Fruit fly (Drosophila melanogaster) whole organism, embryonic: ENCODE results near the gene nxf2.

Experiments
- CG10321 ChIP-seq: fragments of 200-800 bp; sonication (Bioruptor generic); IDR thresholded peaks from 2 replicates; pipeline ENCODE4 v1.3.6; 2022; ENCODE audit warnings: missing biosample characterization, missing genetic modification characterization
- CG10366 ChIP-seq: fragments of 200-800 bp; sonication (Bioruptor generic); IDR thresholded peaks from 2 replicates; pipeline ENCODE4 v1.3.6; 2022; ENCODE audit warnings: missing biosample characterization, missing genetic modification characterization
- CG11093 ChIP-seq: fragments of 200-800 bp; sonication (Bioruptor generic); IDR thresholded peaks from 3 replicates; pipeline ENCODE4 v1.3.6; 2022; ENCODE audit warnings: missing biosample characterization, missing genetic modification characterization
- CG12236 ChIP-seq: fragments of 200-800 bp; sonication (Bioruptor generic); optimal IDR thresholded peaks from 2 replicates; lab custom pipeline; 2016; ENCODE audit warnings: missing biosample characterization, missing genetic modification characterization
- CG13775 ChIP-seq: fragments of 200-800 bp; sonication (Bioruptor generic); optimal IDR thresholded peaks from 3 replicates; lab custom pipeline; 2017; ENCODE audit warnings: missing biosample characterization, mild to moderate bottlenecking, missing genetic modification characterization
- CG1603 ChIP-seq: fragments of 200-800 bp; sonication (Bioruptor generic); optimal IDR thresholded peaks from 2 replicates; lab custom pipeline; 2019; ENCODE audit warnings: missing biosample characterization, mild to moderate bottlenecking, missing genetic modification characterization, moderate library complexity
- CG1647 ChIP-seq: fragments of 200-800 bp; sonication (Bioruptor generic); optimal IDR thresholded peaks from 3 replicates; lab custom pipeline; 2016; ENCODE audit warnings: missing biosample characterization, missing genetic modification characterization
- CG17385 ChIP-seq: fragments of 200-800 bp; sonication (Bioruptor generic); optimal IDR thresholded peaks from 3 replicates; lab custom pipeline; 2018; ENCODE audit warnings: missing biosample characterization, mild to moderate bottlenecking, missing genetic modification characterization
- CG2129 ChIP-seq: fragments of 200-800 bp; sonication (Bioruptor generic); IDR thresholded peaks from 2 replicates; pipeline ENCODE4 v1.3.6; 2022; ENCODE audit warnings: missing biosample characterization, missing genetic modification characterization; ENCODE audit not compliant: partially characterized antibody
- CG30403 ChIP-seq: fragments of 200-800 bp; sonication (Bioruptor generic); optimal IDR thresholded peaks from 3 replicates; lab custom pipeline; 2016; ENCODE audit warnings: missing biosample characterization, missing genetic modification characterization
- CG6765 ChIP-seq: fragments of 200-800 bp; sonication (Bioruptor generic); optimal IDR thresholded peaks from 3 replicates; lab custom pipeline; 2017; ENCODE audit warnings: missing biosample characterization, mild to moderate bottlenecking, missing genetic modification characterization
- CG7357 ChIP-seq: fragments of 200-800 bp; sonication (Bioruptor generic); IDR thresholded peaks from 3 replicates; pipeline ENCODE4 v1.3.6; 2022; ENCODE audit warnings: missing biosample characterization, missing genetic modification characterization
- CG7963 ChIP-seq: fragments of 200-800 bp; sonication (Bioruptor generic); IDR thresholded peaks from 3 replicates; pipeline ENCODE4 v1.3.6; 2022; ENCODE audit warnings: missing biosample characterization, missing genetic modification characterization; ENCODE audit not compliant: partially characterized antibody
- CG8388 ChIP-seq: fragments of 200-800 bp; sonication (Bioruptor generic); optimal IDR thresholded peaks from 2 replicates; lab custom pipeline; 2019; ENCODE audit warnings: missing biosample characterization, mild to moderate bottlenecking, missing genetic modification characterization, moderate library complexity
- Camta ChIP-seq: fragments of 200-800 bp; sonication (Bioruptor generic); optimal IDR thresholded peaks from 2 replicates; lab custom pipeline; 2016; ENCODE audit warnings: missing biosample characterization, missing genetic modification characterization
- Chrac-16 ChIP-seq: fragments of 200-800 bp; sonication (Bioruptor generic); optimal IDR thresholded peaks from 3 replicates; lab custom pipeline; 2016; ENCODE audit warnings: missing biosample characterization, missing genetic modification characterization
- Dip3 ChIP-seq: fragments of 200-800 bp; sonication (Bioruptor generic); optimal IDR thresholded peaks from 3 replicates; lab custom pipeline; 2016; ENCODE audit warnings: missing biosample characterization, missing genetic modification characterization
- Dp ChIP-seq: fragments of 200-800 bp; sonication (Bioruptor generic); optimal IDR thresholded peaks from 2 replicates; lab custom pipeline; 2018; ENCODE audit warnings: missing biosample characterization, mild to moderate bottlenecking, missing genetic modification characterization, moderate library complexity
- Drgx ChIP-seq: fragments of 200-800 bp; sonication (Bioruptor generic); IDR thresholded peaks from 2 replicates; pipeline ENCODE4 v1.3.6; 2022; ENCODE audit warnings: missing biosample characterization, missing genetic modification characterization
- E2f1 ChIP-seq: fragments of 200-800 bp; sonication (Bioruptor generic); IDR thresholded peaks from 2 replicates; pipeline ENCODE4 v1.3.6; 2022; ENCODE audit warnings: missing biosample characterization, missing genetic modification characterization
- Fer2 ChIP-seq: fragments of 200-800 bp; sonication (Bioruptor generic); optimal IDR thresholded peaks from 2 replicates; lab custom pipeline; 2018; ENCODE audit warnings: missing biosample characterization, mild to moderate bottlenecking, missing genetic modification characterization, moderate library complexity
- HHEX ChIP-seq: fragments of 200-800 bp; sonication (Bioruptor generic); optimal IDR thresholded peaks from 3 replicates; lab custom pipeline; 2017; ENCODE audit warnings: missing biosample characterization, mild to moderate bottlenecking, missing genetic modification characterization, missing genetic modification reagents
- Jarid2 ChIP-seq: fragments of 200-800 bp; sonication (Bioruptor generic); optimal IDR thresholded peaks from 3 replicates; lab custom pipeline; 2017; ENCODE audit warnings: mild to moderate bottlenecking, missing biosample characterization, missing genetic modification reagents, missing genetic modification characterization
- Med ChIP-seq: fragments of 200-800 bp; sonication (Bioruptor generic); peaks from one replicate; lab custom pipeline; 2016; ENCODE audit warnings: missing biosample characterization, missing genetic modification characterization, mild to moderate bottlenecking, inconsistent platforms, moderate library complexity
- Mes4 ChIP-seq: fragments of 200-800 bp; sonication (Bioruptor generic); optimal IDR thresholded peaks from 2 replicates; lab custom pipeline; 2016; ENCODE audit warnings: missing biosample characterization, missing genetic modification characterization
- Oli ChIP-seq: fragments of 200-800 bp; sonication (Bioruptor generic); optimal IDR thresholded peaks from 2 replicates; lab custom pipeline; 2018; ENCODE audit warnings: missing biosample characterization, mild to moderate bottlenecking, missing genetic modification characterization, moderate library complexity
- Opbp ChIP-seq: fragments of 200-800 bp; sonication (Bioruptor generic); IDR thresholded peaks from 3 replicates; pipeline ENCODE4 v1.3.6; 2022; ENCODE audit warnings: missing biosample characterization, missing genetic modification characterization; ENCODE audit not compliant: partially characterized antibody
- Tbp ChIP-seq: fragments of >200 bp; optimal IDR thresholded peaks from 2 replicates; lab custom pipeline; 2018; ENCODE audit warnings: missing biosample characterization, missing genetic modification characterization
- al ChIP-seq: fragments of 200-800 bp; sonication (Bioruptor generic); IDR thresholded peaks from 2 replicates; pipeline ENCODE4 v1.3.6; 2022; ENCODE audit warnings: missing biosample characterization, missing genetic modification characterization
- bowl ChIP-seq: fragments of 200-800 bp; sonication (Bioruptor generic); IDR thresholded peaks from 2 replicates; pipeline ENCODE4 v1.3.6; 2022; ENCODE audit warnings: missing biosample characterization, missing genetic modification characterization
- caup ChIP-seq: fragments of 200-800 bp; sonication (Bioruptor generic); optimal IDR thresholded peaks from 3 replicates; lab custom pipeline; 2017; ENCODE audit warnings: missing biosample characterization, mild to moderate bottlenecking, missing genetic modification characterization, moderate library complexity; ENCODE audit not compliant: severe bottlenecking
- da ChIP-seq: fragments of 200-800 bp; sonication (Bioruptor generic); optimal IDR thresholded peaks from 2 replicates; lab custom pipeline; 2016; ENCODE audit warnings: missing biosample characterization, missing genetic modification characterization
- dpn ChIP-seq, 2 experiments: fragments of 200-800 bp; sonication (Bioruptor generic); optimal IDR thresholded peaks; 3 replicates each; lab custom pipeline; 2016; ENCODE audit warnings: missing biosample characterization in 2 of 2, missing genetic modification characterization in 2 of 2
- emc ChIP-seq: fragments of 200-800 bp; sonication (Bioruptor generic); optimal IDR thresholded peaks from 2 replicates; lab custom pipeline; 2016; ENCODE audit warnings: missing biosample characterization, missing genetic modification characterization
- gcm ChIP-seq: fragments of 200-800 bp; sonication (Bioruptor generic); optimal IDR thresholded peaks from 2 replicates; lab custom pipeline; 2019; ENCODE audit warnings: missing biosample characterization, mild to moderate bottlenecking, missing genetic modification characterization, moderate library complexity
- her ChIP-seq: fragments of 200-800 bp; sonication (Bioruptor generic); optimal IDR thresholded peaks from 2 replicates; lab custom pipeline; 2016; ENCODE audit warnings: missing biosample characterization, missing genetic modification characterization
- jing ChIP-seq: fragments of 200-800 bp; sonication (Bioruptor generic); optimal IDR thresholded peaks from 2 replicates; lab custom pipeline; 2018; ENCODE audit warnings: missing biosample characterization, mild to moderate bottlenecking, missing genetic modification characterization
- klu ChIP-seq: fragments of 200-800 bp; sonication (Bioruptor generic); IDR thresholded peaks from 2 replicates; pipeline ENCODE4 v1.3.6; 2022; ENCODE audit warnings: missing biosample characterization, missing genetic modification characterization
- lov ChIP-seq, 2 experiments: fragments of 200-800 bp in 1 of 2; fragments of >200 bp in 1 of 2; sonication (Bioruptor generic) in 1 of 2; IDR thresholded peaks in 1 of 2; optimal IDR thresholded peaks in 1 of 2; 2 replicates in 1 of 2; 3 replicates in 1 of 2; pipeline versions ENCODE4 v1.3.6 to Lab custom; 2017 to 2022; ENCODE audit warnings: missing biosample characterization in 1 of 2, missing genetic modification characterization in 1 of 2
- maf-S ChIP-seq: fragments of 200-800 bp; sonication (Bioruptor generic); optimal IDR thresholded peaks from 2 replicates; lab custom pipeline; 2016; ENCODE audit warnings: missing biosample characterization, missing genetic modification characterization
- mirr ChIP-seq: fragments of 200-800 bp; sonication (Bioruptor generic); optimal IDR thresholded peaks from 3 replicates; lab custom pipeline; 2018; ENCODE audit warnings: missing biosample characterization, mild to moderate bottlenecking, missing genetic modification characterization
- pnt ChIP-seq: fragments of 200-800 bp; sonication (Bioruptor generic); optimal IDR thresholded peaks from 3 replicates; lab custom pipeline; 2016; ENCODE audit warnings: missing biosample characterization, missing genetic modification characterization
- so ChIP-seq: fragments of 200-800 bp; sonication (Bioruptor generic); IDR thresholded peaks from 3 replicates; pipeline ENCODE4 v1.3.6; 2022; ENCODE audit warnings: missing biosample characterization, missing genetic modification characterization
- sob ChIP-seq: fragments of 200-800 bp; sonication (Bioruptor generic); IDR thresholded peaks from 2 replicates; pipeline ENCODE4 v1.3.6; 2022; ENCODE audit warnings: missing biosample characterization, missing genetic modification characterization
- sqz ChIP-seq: fragments of 200-800 bp; sonication (Bioruptor generic); optimal IDR thresholded peaks from 3 replicates; lab custom pipeline; 2018; ENCODE audit warnings: missing biosample characterization, mild to moderate bottlenecking, missing genetic modification characterization
- stwl ChIP-seq: fragments of 200-800 bp; sonication (Bioruptor generic); optimal IDR thresholded peaks from 3 replicates; lab custom pipeline; 2018; ENCODE audit warnings: missing biosample characterization, mild to moderate bottlenecking, missing genetic modification characterization, moderate library complexity
- tgo ChIP-seq: fragments of 200-800 bp; sonication (Bioruptor generic); IDR thresholded peaks from 3 replicates; pipeline ENCODE4 v1.3.6; 2022; ENCODE audit warnings: missing biosample characterization, missing genetic modification characterization
- tio ChIP-seq: fragments of 200-800 bp; sonication (Bioruptor generic); optimal IDR thresholded peaks from 2 replicates; lab custom pipeline; 2017; ENCODE audit warnings: missing biosample characterization, missing genetic modification characterization, inconsistent platforms
- trh ChIP-seq: fragments of 200-800 bp; sonication (Bioruptor generic); optimal IDR thresholded peaks from 2 replicates; lab custom pipeline; 2016; ENCODE audit warnings: missing biosample characterization, missing genetic modification characterization
- ttk ChIP-seq: fragments of 200-800 bp; sonication (Bioruptor generic); IDR thresholded peaks from 2 replicates; pipeline ENCODE4 v2.1.2; 2022; ENCODE audit warnings: missing biosample characterization, missing genetic modification characterization
- yki ChIP-seq: fragments of >200 bp; optimal IDR thresholded peaks from 3 replicates; lab custom pipeline; 2018

nxf2 gene

dm6 chr3L:16615132-16615709 is 35.1 kb upstream of the nxf2 start, which contains the start of gene Mo25 (continued):
- TF ChIP-seq E2f1 (0 out of 2 replicates have a peak, but pooled peaks have one; percentile 16), Med (GFP tag; lab: Kevin White, UChicago) (peak; percentile 92), stwl (tag; lab: Kevin White, UChicago) (peak; percentile 96), bowl (GFP tag; lab: Robert Waterston, UW) (no peak), CG7357 (no peak), her (GFP tag; lab: Kevin White, UChicago) (no peak), Dp (GFP tag; lab: Kevin White, UChicago) (peak; percentile 83), Mes4 (GFP tag; lab: Kevin White, UChicago) (no peak), CG1647 (GFP tag; lab: Kevin White, UChicago) (peak; percentile 12), Oli (tag; lab: Kevin White, UChicago) (no peak), Fer2 (peak; percentile 10), CG17385 (GFP tag; lab: Kevin White, UChicago) (peak; percentile 44), mirr (no peak), HHEX (GFP tag; lab: Kevin White, UChicago) (no peak), tio (GFP tag; lab: Kevin White, UChicago) (no peak), pnt (GFP tag; lab: Kevin White, UChicago) (no peak), tgo (GFP tag; lab: Robert Waterston, UW) (no peak), dpn (GFP tag; optimal IDR thresholded peaks at IDR 0.05; lab: Kevin White, UChicago) (peak in 1 of 2 experiments; percentile 57), lov (optimal IDR thresholded peaks at IDR 0.05; lab: Kevin White, UChicago) (no peak), lov (GFP tag; IDR thresholded peaks at IDR 0.05; lab: Robert Waterston, UW) (no peak), gcm (GFP tag; lab: Kevin White, UChicago) (peak; percentile 5), CG11093 (no peak), sob (GFP tag; lab: Robert Waterston, UW) (peak; percentile 67), CG10321 (GFP tag; lab: Robert Waterston, UW) (no peak; the same call in 1 of the 2 replicates), al (no peak), Tbp (GFP tag; lab: Kevin White, UChicago) (no peak), maf-S (no peak), CG13775 (GFP tag; lab: Kevin White, UChicago) (peak; percentile 35), CG1603 (tag; lab: Kevin White, UChicago) (peak; percentile 49), klu (GFP tag; lab: Robert Waterston, UW) (no peak), CG8388 (GFP tag; lab: Kevin White, UChicago) (peak; percentile 11), da (GFP tag; lab: Kevin White, UChicago) (no peak), Opbp (peak; percentile 81), CG10366 (GFP tag; lab: Robert Waterston, UW) (no peak), CG7963 (GFP tag; lab: Robert Waterston, UW) (peak; percentile 60; the same call in 1 of the 3 replicates), CG6765 (GFP tag; lab: Kevin White, UChicago) (no peak), Camta (no peak), jing (GFP tag; lab: Kevin White, UChicago) (no peak), yki (no peak), Dip3 (GFP tag; lab: Kevin White, UChicago) (peak; percentile 21), CG30403 (GFP tag; lab: Kevin White, UChicago) (peak; percentile 56), caup (peak; percentile 43), CG12236 (GFP tag; lab: Kevin White, UChicago) (no peak), emc (GFP tag; lab: Kevin White, UChicago) (no peak), so (GFP tag; lab: Robert Waterston, UW) (no peak), Drgx (GFP tag; lab: Robert Waterston, UW) (no peak), Chrac-16 (peak; percentile 33), Jarid2 (GFP tag; lab: Kevin White, UChicago) (no peak), sqz (GFP tag; lab: Kevin White, UChicago) (peak; percentile 82), CG2129 (GFP tag; lab: Robert Waterston, UW) (0 out of 2 replicates have a peak, but pooled peaks have one; percentile 45), trh (GFP tag; lab: Kevin White, UChicago) (no peak), ttk (GFP tag; lab: Robert Waterston, UW) (no peak)
